Fruit fly (Drosophila melanogaster) S2 (cell line): Measurements from ENCODE around the gene Pph13.

Experiments
- CG8478 ChIP-seq: fragments of >200 bp; optimal IDR thresholded peaks from 2 replicates; lab custom pipeline; 2018
- CTCF ChIP-seq, 2 experiments: fragments of >200 bp; optimal IDR thresholded peaks; 2 replicates each; lab custom pipeline; 2018

DNA sequence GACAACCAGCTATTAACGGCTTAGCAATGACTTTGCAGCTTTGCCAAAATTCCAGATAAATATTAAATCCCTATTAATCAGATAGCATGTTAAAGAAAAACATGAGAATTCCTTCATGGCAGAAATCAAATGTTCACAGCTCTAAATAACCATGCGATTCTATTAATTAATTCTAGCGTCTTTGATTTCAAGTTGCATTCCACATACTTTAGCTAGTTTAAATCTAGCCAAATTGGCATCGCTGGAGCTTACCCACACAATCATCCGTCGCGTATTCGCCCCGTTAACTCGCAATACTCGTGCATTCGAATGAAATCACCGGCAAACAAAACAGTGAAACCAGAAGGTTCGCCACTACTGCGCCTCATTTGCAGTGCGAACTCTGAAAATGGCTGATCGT is 18.0 kb upstream of the Pph13 start, which contains the start of gene Tspo:
- TF ChIP-seq CTCF (optimal IDR thresholded peaks at IDR 0.05; lab: Kevin White, UChicago) (no peak), CG8478 (lab: Kevin White, UChicago) (no peak)
